Worm (Caenorhabditis elegans) whole organism, L3 larva: ENCODE results near the gene pqn-68.

Experiments
- ZK546.5 ChIP-seq: sonication (generic microtip); optimal IDR thresholded peaks from 2 replicates; lab custom pipeline; 2017; ENCODE audit warnings: missing biosample characterization, missing genetic modification characterization
- aly-2 ChIP-seq: fragments of 150-350 bp; optimal IDR thresholded peaks from 2 replicates; lab custom pipeline; 2014; ENCODE audit warnings: missing biosample characterization, missing genetic modification characterization
- ceh-28 ChIP-seq: fragments of 150-350 bp; optimal IDR thresholded peaks from 2 replicates; lab custom pipeline; 2014; ENCODE audit warnings: missing biosample characterization, missing genetic modification reagents, missing genetic modification characterization
- ceh-82 ChIP-seq: fragments of 150-350 bp; optimal IDR thresholded peaks from 2 replicates; lab custom pipeline; 2014; ENCODE audit warnings: missing biosample characterization, missing genetic modification characterization
- elt-3 ChIP-seq, 3 experiments: fragments of 150-350 bp in 1 of 3; sonication (generic microtip) in 2 of 3; optimal IDR thresholded peaks; 2 replicates in 2 of 3; 4 replicates in 1 of 3; lab custom pipeline; 2014 to 2017; ENCODE audit warnings: missing biosample characterization in 3 of 3, missing genetic modification characterization in 3 of 3
- fkh-10 ChIP-seq: sonication (generic microtip); optimal IDR thresholded peaks from 2 replicates; lab custom pipeline; 2017; ENCODE audit warnings: missing biosample characterization, missing genetic modification reagents, missing genetic modification characterization
- mml-1 ChIP-seq: fragments of 150-350 bp; sonication (generic microtip); optimal IDR thresholded peaks from 3 replicates; lab custom pipeline; 2014; ENCODE audit warnings: missing biosample characterization, missing genetic modification characterization
- nhr-11 ChIP-seq: fragments of 150-350 bp; optimal IDR thresholded peaks from 2 replicates; lab custom pipeline; 2014; ENCODE audit warnings: missing biosample characterization, missing genetic modification characterization
- snpc-4 ChIP-seq: fragments of 150-350 bp; optimal IDR thresholded peaks from 2 replicates; lab custom pipeline; 2014; ENCODE audit warnings: missing biosample characterization, missing genetic modification characterization

ce11 chrV:12949607-12950006 lies 2.8 kb upstream of the pqn-68 start, which contains the start of gene T16G1.13:
- no peak for TF ChIP-seq fkh-10 (GFP tag; lab: Kevin White, UChicago)
- no peak for TF ChIP-seq mml-1 (tag; lab: Kevin White, UChicago)
- TF ChIP-seq nhr-11 (tag; lab: Kevin White, UChicago): no peak
- no peak for TF ChIP-seq snpc-4 (tag; lab: Kevin White, UChicago)
- no peak for TF ChIP-seq ceh-82
- TF ChIP-seq aly-2 (tag; lab: Kevin White, UChicago): no peak
- no peak for TF ChIP-seq ZK546.5 (tag; lab: Kevin White, UChicago)
- no peak for TF ChIP-seq elt-3 (tag; optimal IDR thresholded peaks at IDR 0.05; lab: Kevin White, UChicago)
- TF ChIP-seq ceh-28 (tag; lab: Kevin White, UChicago): no peak
